Worm (Caenorhabditis elegans) whole organism, midembryonic: ENCODE measurements around the gene ceh-79.

Experiments used
- cog-1 ChIP-seq: sonication (generic microtip); optimal IDR thresholded peaks from 2 replicates; lab custom pipeline; 2016; ENCODE audit warnings: missing genetic modification characterization, missing compliant biosample characterization
- flt-1 ChIP-seq: fragments of 200-800 bp; sonication (Bioruptor generic); IDR thresholded peaks from 2 replicates; pipeline ENCODE4 v1.3.6; 2022; ENCODE audit warnings: missing genetic modification characterization, missing compliant biosample characterization
- klf-2 ChIP-seq: fragments of 200-800 bp; sonication (Bioruptor generic); conservative IDR thresholded peaks from 2 replicates; pipeline ENCODE4 v1.3.6; 2022; ENCODE audit warnings: missing genetic modification reagents, missing genetic modification characterization, missing compliant biosample characterization
- med-1 ChIP-seq: sonication (generic microtip); optimal IDR thresholded peaks from 2 replicates; lab custom pipeline; 2017; ENCODE audit warnings: missing genetic modification characterization, mild to moderate bottlenecking, missing compliant biosample characterization, antibody characterized with exemption, missing genetic modification reagents; ENCODE audit not compliant: insufficient read depth
- ref-1 ChIP-seq: fragments of 200-800 bp; sonication (Bioruptor generic); conservative IDR thresholded peaks from 2 replicates; pipeline ENCODE4 v1.3.6; 2022; ENCODE audit warnings: missing genetic modification reagents, missing genetic modification characterization, missing compliant biosample characterization
- ztf-23 ChIP-seq: fragments of 200-800 bp; sonication (Bioruptor generic); IDR thresholded peaks from 2 replicates; pipeline ENCODE4 v1.3.6; 2022; ENCODE audit warnings: missing genetic modification reagents, missing genetic modification characterization, missing compliant biosample characterization
- ztf-29 ChIP-seq: fragments of 200-800 bp; sonication (Bioruptor generic); IDR thresholded peaks from 2 replicates; pipeline ENCODE4 v1.3.6; 2022; ENCODE audit warnings: missing genetic modification reagents, missing genetic modification characterization, missing compliant biosample characterization

DNA sequence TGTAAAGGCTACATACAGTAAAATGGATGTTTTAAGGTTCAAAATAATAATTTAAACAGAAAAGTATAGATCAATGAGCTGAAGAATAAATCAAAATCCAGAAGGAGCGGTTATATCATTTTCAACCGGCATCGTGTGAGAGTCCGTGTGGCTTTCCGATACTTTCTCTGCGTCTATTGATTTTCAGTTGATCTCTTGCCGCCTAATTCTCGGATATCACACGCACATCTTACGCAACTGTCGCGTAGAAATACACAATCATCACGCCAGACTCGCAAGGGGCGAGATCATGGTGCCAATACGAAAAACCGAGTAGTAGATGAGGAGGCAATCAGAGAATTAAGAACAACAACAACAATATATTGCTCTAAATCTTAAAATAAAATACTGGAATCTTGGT is 12.8 kb upstream of the ceh-79 start:
- TF ChIP-seq flt-1 (GFP tag; lab: Robert Waterston, UW): no peak
- no peak for TF ChIP-seq cog-1 (tag; lab: Kevin White, UChicago)
- no peak for TF ChIP-seq ztf-23 (GFP tag; lab: Robert Waterston, UW)
- TF ChIP-seq ztf-29 (GFP tag; lab: Robert Waterston, UW): no peak
- no peak for TF ChIP-seq klf-2 (GFP tag; lab: Robert Waterston, UW)
- TF ChIP-seq med-1 (GFP tag; lab: Kevin White, UChicago): no peak
- no peak for TF ChIP-seq ref-1 (GFP tag; lab: Robert Waterston, UW)
